Worm (Caenorhabditis elegans): Measurements from ENCODE around the gene sup-1.
A peak's percentile ranks its signal among the peaks of the same experiment; 100 is the strongest.

Gene sup-1

DNA sequence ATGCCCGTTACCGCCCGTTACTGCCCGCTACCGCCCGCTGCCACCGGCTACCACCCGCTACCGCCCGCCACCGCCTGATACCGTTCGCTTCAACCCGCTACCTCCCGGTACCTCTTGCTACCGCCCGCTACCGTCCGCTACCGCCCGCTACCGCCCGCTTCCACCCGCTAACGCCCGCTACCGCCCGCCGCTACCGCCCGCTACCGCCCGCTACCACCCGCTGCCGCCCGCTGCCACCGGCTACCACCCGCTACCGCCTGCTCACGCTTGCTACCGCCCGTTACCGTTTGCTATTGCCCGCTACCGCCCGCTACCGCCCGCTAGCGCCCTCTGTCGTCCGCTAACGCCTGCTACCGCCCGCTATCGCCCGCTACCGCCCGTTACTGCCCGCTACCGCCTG is 35.6 kb downstream of the sup-1 start:
- peak; percentile 77 for TF ChIP-seq ceh-8 (GFP tag; optimal IDR thresholded peaks at IDR 0.05)
- no peak for TF ChIP-seq egl-13 (tag; optimal IDR thresholded peaks at IDR 0.05)

DNA sequence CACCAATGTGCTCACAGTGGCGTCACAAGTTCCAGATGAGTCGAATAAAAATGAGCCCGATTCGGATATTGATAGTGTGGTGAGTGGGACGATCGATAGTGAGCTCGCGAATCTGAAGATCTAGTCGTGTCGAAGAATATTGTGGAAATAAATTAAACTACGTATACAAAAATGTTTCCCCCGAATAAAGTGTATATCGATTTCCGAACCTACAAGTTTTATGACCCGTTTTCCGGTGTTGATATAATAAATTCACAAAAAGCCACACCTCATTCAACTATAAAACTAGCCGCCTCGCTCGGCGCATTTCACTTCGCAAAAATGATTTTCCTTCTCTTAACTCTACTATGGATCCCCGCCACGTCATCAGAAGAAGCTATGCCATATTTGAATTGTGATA is 37.5 kb downstream of the sup-1 start, which contains the start of gene pqn-84:
pqn-84 (plus strand) TSS at position 301 of the 400 bp plus-strand sequence.
- no peak for TF ChIP-seq efl-1 (optimal IDR thresholded peaks at IDR 0.05)
- TF ChIP-seq efl-1 (GFP tag; optimal IDR thresholded peaks at IDR 0.05 in 1 of 2) = peak in 1 of 2 experiments; percentile 53
- no peak for TF ChIP-seq C16A3.4 (tag; optimal IDR thresholded peaks at IDR 0.05)

DNA sequence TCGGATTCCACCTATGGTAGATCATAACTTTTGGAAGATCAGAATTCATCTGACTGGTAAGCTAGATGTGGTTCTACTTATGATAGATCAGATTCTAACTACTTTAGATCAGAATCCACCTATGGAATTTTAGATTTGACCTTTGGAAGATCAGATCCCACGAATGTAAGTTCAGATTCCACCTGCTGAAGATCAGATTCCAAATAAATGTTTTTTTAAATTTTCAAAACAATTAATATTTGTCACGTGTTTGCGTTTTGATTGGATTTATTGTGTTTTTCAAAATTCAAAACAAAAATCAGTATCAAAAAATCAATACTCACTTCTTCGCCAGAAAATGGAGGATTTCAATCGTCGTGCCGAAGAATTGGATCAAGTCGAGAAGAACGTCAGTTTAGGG is 38.9 kb downstream of the sup-1 start, which contains the start of gene Y41C4A.7:
Y41C4A.7 (plus strand) TSS at position 301 of the 400 bp plus-strand sequence.
- TF ChIP-seq snu-23 (GFP tag; optimal IDR thresholded peaks at IDR 0.05) (no peak), jun-1 (tag; optimal IDR thresholded peaks at IDR 0.05) (no peak), hpl-2 (GFP tag; optimal IDR thresholded peaks at IDR 0.05) (no peak), ceh-8 (GFP tag; optimal IDR thresholded peaks at IDR 0.05) (no peak), fkh-8 (tag; optimal IDR thresholded peaks at IDR 0.05) (no peak), swsn-7 (tag; optimal IDR thresholded peaks at IDR 0.05) (no peak), unc-30 (tag; optimal IDR thresholded peaks at IDR 0.05) (no peak), xbp-1 (tag; optimal IDR thresholded peaks at IDR 0.05) (no peak), dsc-1 (tag; optimal IDR thresholded peaks at IDR 0.05) (no peak), ztf-11 (tag; optimal IDR thresholded peaks at IDR 0.05) (no peak), ztf-4 (tag; optimal IDR thresholded peaks at IDR 0.05) (no peak), aly-2 (tag; optimal IDR thresholded peaks at IDR 0.05) (no peak), nhr-28 (tag; optimal IDR thresholded peaks at IDR 0.05) (no peak), isw-1 (GFP tag; IDR thresholded peaks at IDR 0.05) (no peak), C04F5.9 (tag; optimal IDR thresholded peaks at IDR 0.05) (no peak), lir-3 (tag; optimal IDR thresholded peaks at IDR 0.05; ENCODE audit: poor library complexity) (no peak), ceh-88 (GFP tag; IDR thresholded peaks at IDR 0.05) (no peak)

DNA sequence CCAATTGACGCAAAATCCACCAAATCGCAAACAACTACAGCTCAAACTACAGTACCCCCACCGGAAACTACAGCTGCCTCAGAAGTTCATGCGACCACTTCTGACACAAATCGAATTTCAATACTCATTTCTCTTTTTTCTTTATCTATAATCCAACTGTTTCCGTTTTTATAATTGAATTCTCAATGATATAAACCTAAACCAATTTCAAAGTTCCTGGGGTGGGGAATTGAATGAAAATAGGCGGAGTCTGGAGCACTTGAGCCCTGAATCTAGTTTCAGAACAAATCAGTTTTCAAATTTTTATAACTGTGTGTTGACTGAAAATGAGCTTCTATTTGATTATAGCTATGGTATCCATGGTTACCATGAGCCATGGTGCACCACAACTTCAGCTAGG is 41.2 kb downstream of the sup-1 start, which contains the start of gene Y41C4A.6:
Y41C4A.6 (plus strand) TSS at position 301 of the 400 bp plus-strand sequence.
- TF ChIP-seq fkh-10 (GFP tag; optimal IDR thresholded peaks at IDR 0.05) (no peak), pqm-1 (tag; optimal IDR thresholded peaks at IDR 0.05) (no peak), fkh-8 (tag; optimal IDR thresholded peaks at IDR 0.05) (peak; percentile 35)

DNA sequence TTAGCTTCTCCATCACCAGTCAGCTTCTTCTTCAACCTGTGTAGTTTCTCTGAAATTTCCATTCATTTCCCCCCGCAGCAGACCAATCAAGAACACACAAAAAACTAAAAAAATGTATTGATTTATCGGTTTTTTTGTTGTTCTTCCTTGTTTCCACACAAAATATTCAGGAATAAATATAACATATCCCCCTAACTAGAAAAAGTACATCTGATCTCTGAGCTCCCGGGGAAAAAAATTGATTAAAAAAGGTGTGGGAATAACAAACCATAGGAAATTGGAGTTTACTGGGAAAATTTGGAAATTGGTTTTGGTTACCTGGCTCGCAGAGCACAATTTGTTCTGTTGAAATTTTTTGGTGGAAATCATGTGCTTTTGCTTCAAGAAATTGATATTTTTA is 42.5 kb downstream of the sup-1 start, which contains the start of gene Y41C4A.22:
Y41C4A.22 (plus strand) TSS at position 301 of the 400 bp plus-strand sequence.
- peak; percentile 50 for TF ChIP-seq fkh-8 (tag; optimal IDR thresholded peaks at IDR 0.05)
- no peak for TF ChIP-seq C16A3.4 (tag; optimal IDR thresholded peaks at IDR 0.05)
- no peak for TF ChIP-seq ztf-11 (tag; optimal IDR thresholded peaks at IDR 0.05)
- no peak for TF ChIP-seq hpl-2 (GFP tag; optimal IDR thresholded peaks at IDR 0.05)
- peak; percentile 14 for TF ChIP-seq nhr-71 (tag; optimal IDR thresholded peaks at IDR 0.05)
- TF ChIP-seq unc-30 (tag; optimal IDR thresholded peaks at IDR 0.05) = no peak
- no peak for TF ChIP-seq elt-2 (tag; optimal IDR thresholded peaks at IDR 0.05)
- peak; percentile 26; the same call in 1 of the 2 replicates for TF ChIP-seq grh-1 (GFP tag; IDR thresholded peaks at IDR 0.05)
- TF ChIP-seq aha-1 (tag; optimal IDR thresholded peaks at IDR 0.05) = no peak
- no peak for TF ChIP-seq ceh-88 (GFP tag; IDR thresholded peaks at IDR 0.05)
- TF ChIP-seq ceh-90 (tag; optimal IDR thresholded peaks at IDR 0.05) = no peak
- TF ChIP-seq nhr-47 (tag; optimal IDR thresholded peaks at IDR 0.05) = peak; percentile 7
- no peak for TF ChIP-seq lin-13 (GFP tag; optimal IDR thresholded peaks at IDR 0.05)
- TF ChIP-seq elt-3 (tag; optimal IDR thresholded peaks at IDR 0.05) = no peak

DNA sequence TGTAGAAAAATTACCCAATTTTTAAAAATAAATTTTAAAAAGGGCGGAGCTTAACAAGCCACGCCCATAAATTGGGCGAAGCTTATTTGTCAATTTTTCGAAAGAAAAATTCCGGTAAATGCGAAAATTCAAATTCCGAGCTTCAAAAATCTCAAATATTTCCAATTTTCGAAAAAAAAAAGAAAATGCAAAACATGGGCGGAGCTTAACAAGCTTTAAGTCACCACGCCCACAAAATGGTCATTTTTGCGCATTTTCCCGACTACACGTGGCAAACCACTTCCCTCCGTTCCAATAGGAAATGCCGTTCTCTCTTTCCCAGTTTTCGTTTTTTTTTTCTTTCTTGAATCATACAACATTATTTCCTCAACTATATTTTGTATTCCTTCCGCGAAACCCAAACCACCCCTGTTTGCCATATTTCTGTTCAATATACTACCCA is 42.9 kb downstream of the sup-1 start:
- TF ChIP-seq unc-62 (GFP tag; optimal IDR thresholded peaks at IDR 0.05) (no peak), nhr-71 (tag; optimal IDR thresholded peaks at IDR 0.05) (peak; percentile 12), mab-9 (GFP tag; IDR thresholded peaks at IDR 0.05) (no peak), efl-1 (optimal IDR thresholded peaks at IDR 0.05) (no peak), efl-1 (GFP tag; optimal IDR thresholded peaks at IDR 0.05 in 1 of 2) (peak in 1 of 2 experiments; percentile 53)

Data from whole organism, L1 larva.